Fruit fly (Drosophila melanogaster) S2 (cell line): ENCODE data around the gene CG8478.

Source experiments
- CG8478 ChIP-seq: fragments of >200 bp; optimal IDR thresholded peaks from 2 replicates; lab custom pipeline; 2018
- CTCF ChIP-seq, 2 experiments: fragments of >200 bp; optimal IDR thresholded peaks; 2 replicates each; lab custom pipeline; 2018

CG8478 gene

DNA sequence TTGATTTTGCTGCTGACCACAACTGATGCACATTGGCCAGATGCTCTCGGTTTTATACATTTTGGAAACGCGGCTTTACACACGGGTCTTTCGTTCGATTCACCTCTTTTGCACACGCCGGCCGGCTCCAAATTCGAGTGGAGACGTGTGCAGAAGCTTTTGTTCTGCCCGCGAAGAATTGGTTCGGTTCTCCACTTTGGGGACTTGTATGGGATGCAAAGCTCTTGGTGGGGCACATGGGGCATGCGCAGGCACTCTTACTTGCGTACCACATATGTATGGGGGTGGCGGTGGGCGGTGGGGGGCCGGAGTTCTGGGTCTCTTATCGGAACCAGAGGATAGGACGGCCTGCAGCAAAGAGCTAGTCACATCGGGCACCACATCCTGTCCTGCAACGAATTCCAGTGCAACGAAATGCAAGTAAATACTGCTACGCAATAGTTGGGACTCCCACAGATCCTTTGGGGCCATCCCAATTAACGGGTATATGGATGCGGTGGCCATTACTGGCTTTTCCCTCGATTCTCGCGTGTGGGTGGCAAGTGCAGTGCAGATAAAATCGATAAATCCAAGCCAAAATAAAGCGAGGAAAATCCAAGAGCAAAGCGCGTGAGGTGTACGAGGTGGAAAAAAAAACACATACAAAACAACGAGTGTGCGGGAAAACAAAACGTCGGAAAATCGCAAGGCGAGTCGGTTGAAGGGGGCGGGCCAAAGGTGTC lies 21.1 kb downstream of the CG8478 start, which contains the start of the genes MtnA and CG8500:
TSS of gene MtnA (minus strand) at position 30 of the 722 bp plus-strand sequence.
TSS of gene CG8500 (plus strand) at position 313 of the 722 bp plus-strand sequence.
- TF ChIP-seq CG8478 (lab: Kevin White, UChicago), result no peak
- TF ChIP-seq CTCF (optimal IDR thresholded peaks at IDR 0.05; lab: Kevin White, UChicago), result no peak

DNA sequence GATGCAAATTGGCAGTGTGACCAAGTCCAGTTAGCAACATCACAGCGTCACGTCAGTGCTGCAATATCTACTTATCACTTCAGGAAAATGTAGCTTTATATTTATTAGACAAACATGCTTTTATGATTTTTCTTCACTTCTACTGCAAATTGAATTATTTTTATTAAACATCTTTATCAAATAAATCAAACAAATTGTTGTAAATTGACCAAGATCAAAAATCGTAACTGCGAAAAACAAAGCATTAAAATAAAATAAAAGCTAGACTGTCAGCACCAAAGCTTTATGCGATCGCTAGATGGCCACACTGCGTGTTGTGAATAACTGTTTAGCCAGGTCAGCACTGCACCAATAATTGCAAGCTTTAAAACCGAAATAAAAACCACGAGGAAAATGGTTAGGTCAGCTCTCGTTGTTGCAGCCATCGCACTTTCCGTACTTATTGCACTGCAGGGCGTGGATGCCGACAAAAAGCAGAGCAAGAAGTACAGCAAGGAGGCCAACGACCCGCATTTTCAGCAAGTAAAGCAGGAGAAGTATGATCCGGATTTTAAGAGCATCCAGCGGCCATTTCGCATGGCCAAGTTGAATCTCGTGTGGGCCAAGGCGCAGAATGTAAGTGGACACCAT lies 27.8 kb downstream of the CG8478 start, which contains the start of the genes CG12945 and CG8507:
TSS of gene CG12945 (minus strand) at position 45 of the 630 bp plus-strand sequence.
TSS of gene CG8507 (plus strand) at position 307 of the 630 bp plus-strand sequence.
- TF ChIP-seq CTCF (optimal IDR thresholded peaks at IDR 0.05; lab: Kevin White, UChicago) (no peak), CG8478 (lab: Kevin White, UChicago) (no peak)

dm6 chr3R:9793018-9793417 lies 29.6 kb downstream of the CG8478 start, which contains the start of gene CG8516:
Gene CG8516, plus strand, starts transcription at chr3R:9793295.
- TF ChIP-seq CTCF (optimal IDR thresholded peaks at IDR 0.05; lab: Kevin White, UChicago), result no peak
- TF ChIP-seq CG8478 (lab: Kevin White, UChicago), result no peak

- TF ChIP-seq CG8478 (lab: Kevin White, UChicago) (no peak), CTCF (optimal IDR thresholded peaks at IDR 0.05; lab: Kevin White, UChicago) (no peak)
Measured at dm6 chr3R:9800644-9801330, 37.3 kb downstream of the CG8478 start, which contains the start of the genes CG9467 and CG8526. Gene CG9467, minus strand, starts transcription at chr3R:9801026. Gene CG8526, plus strand, starts transcription at chr3R:9801280.

dm6 chr3R:9808946-9809545 lies 45.6 kb downstream of the CG8478 start, which contains the start of gene FBXO11:
Gene FBXO11, minus strand, starts transcription at chr3R:9809368.
- TF ChIP-seq CG8478 (lab: Kevin White, UChicago), result no peak
- no peak for TF ChIP-seq CTCF (optimal IDR thresholded peaks at IDR 0.05; lab: Kevin White, UChicago)

- TF ChIP-seq CTCF (optimal IDR thresholded peaks at IDR 0.05; lab: Kevin White, UChicago) (no peak), CG8478 (lab: Kevin White, UChicago) (no peak)
Measured at dm6 chr3R:9812447-9812846, 49.0 kb downstream of the CG8478 start, which contains the start of gene CG8534. Gene CG8534, plus strand, starts transcription at chr3R:9812747.

DNA sequence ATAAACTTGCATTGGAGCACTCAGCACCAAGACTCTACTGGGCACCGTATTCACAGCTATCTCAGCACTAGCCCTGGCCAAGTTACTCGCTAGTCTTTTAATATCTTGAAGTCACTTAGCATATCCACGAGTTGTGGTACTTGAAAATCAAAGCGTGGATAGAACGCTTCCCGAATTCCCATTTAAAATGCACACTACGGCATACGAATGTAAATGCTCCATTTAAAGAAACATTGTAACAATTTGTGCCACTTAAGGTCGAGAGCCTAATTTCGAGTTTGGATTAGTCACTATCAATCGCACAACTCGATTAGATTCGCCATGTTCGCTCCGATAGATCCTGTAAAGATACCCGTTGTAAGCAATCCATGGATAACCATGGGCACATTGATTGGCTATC lies 50.4 kb downstream of the CG8478 start, which contains the start of gene eloF:
TSS of gene eloF (plus strand) at position 301 of the 400 bp plus-strand sequence.
- TF ChIP-seq CG8478 (lab: Kevin White, UChicago) (no peak), CTCF (optimal IDR thresholded peaks at IDR 0.05; lab: Kevin White, UChicago) (no peak)
